Worm (Caenorhabditis elegans) whole organism, midembryonic: ENCODE results near the gene D1005.6.

Source experiments
- T22C8.4 ChIP-seq: fragments of 200-800 bp; sonication (Bioruptor generic); IDR thresholded peaks from 2 replicates; pipeline ENCODE4 v1.3.6; 2022; ENCODE audit warnings: missing genetic modification characterization, missing compliant biosample characterization
- cog-1 ChIP-seq: sonication (generic microtip); optimal IDR thresholded peaks from 2 replicates; lab custom pipeline; 2016; ENCODE audit warnings: missing genetic modification characterization, missing compliant biosample characterization
- flt-1 ChIP-seq: fragments of 200-800 bp; sonication (Bioruptor generic); IDR thresholded peaks from 2 replicates; pipeline ENCODE4 v1.3.6; 2022; ENCODE audit warnings: missing genetic modification characterization, missing compliant biosample characterization
- klf-2 ChIP-seq: fragments of 200-800 bp; sonication (Bioruptor generic); conservative IDR thresholded peaks from 2 replicates; pipeline ENCODE4 v1.3.6; 2022; ENCODE audit warnings: missing genetic modification reagents, missing genetic modification characterization, missing compliant biosample characterization
- med-1 ChIP-seq: sonication (generic microtip); optimal IDR thresholded peaks from 2 replicates; lab custom pipeline; 2017; ENCODE audit warnings: missing genetic modification characterization, mild to moderate bottlenecking, missing compliant biosample characterization, antibody characterized with exemption, missing genetic modification reagents; ENCODE audit not compliant: insufficient read depth
- ref-1 ChIP-seq: fragments of 200-800 bp; sonication (Bioruptor generic); conservative IDR thresholded peaks from 2 replicates; pipeline ENCODE4 v1.3.6; 2022; ENCODE audit warnings: missing genetic modification reagents, missing genetic modification characterization, missing compliant biosample characterization
- tab-1 ChIP-seq: fragments of 200-800 bp; sonication (Bioruptor generic); IDR thresholded peaks from 2 replicates; pipeline ENCODE4 v1.3.6; 2022; ENCODE audit warnings: missing genetic modification characterization, missing compliant biosample characterization
- ztf-23 ChIP-seq: fragments of 200-800 bp; sonication (Bioruptor generic); IDR thresholded peaks from 2 replicates; pipeline ENCODE4 v1.3.6; 2022; ENCODE audit warnings: missing genetic modification reagents, missing genetic modification characterization, missing compliant biosample characterization
- ztf-29 ChIP-seq: fragments of 200-800 bp; sonication (Bioruptor generic); IDR thresholded peaks from 2 replicates; pipeline ENCODE4 v1.3.6; 2022; ENCODE audit warnings: missing genetic modification reagents, missing genetic modification characterization, missing compliant biosample characterization

ce11 chrX:1464699-1465098 lies at the start of gene D1005.6:
- TF ChIP-seq klf-2 (no peak), flt-1 (GFP tag; lab: Robert Waterston, UW) (no peak), ztf-29 (GFP tag; lab: Robert Waterston, UW) (no peak), med-1 (GFP tag; lab: Kevin White, UChicago) (no peak), T22C8.4 (GFP tag; lab: Robert Waterston, UW) (no peak), ztf-23 (no peak), tab-1 (GFP tag; lab: Robert Waterston, UW) (no peak), cog-1 (tag; lab: Kevin White, UChicago) (no peak), ref-1 (no peak)
